Worm (Caenorhabditis elegans) whole organism, midembryonic: ENCODE results near the gene fipr-13.

Experiments
- cog-1 ChIP-seq: sonication (generic microtip); optimal IDR thresholded peaks from 2 replicates; lab custom pipeline; 2016; ENCODE audit warnings: missing genetic modification characterization, missing compliant biosample characterization
- ztf-23 ChIP-seq: fragments of 200-800 bp; sonication (Bioruptor generic); IDR thresholded peaks from 2 replicates; pipeline ENCODE4 v1.3.6; 2022; ENCODE audit warnings: missing genetic modification reagents, missing genetic modification characterization, missing compliant biosample characterization

DNA sequence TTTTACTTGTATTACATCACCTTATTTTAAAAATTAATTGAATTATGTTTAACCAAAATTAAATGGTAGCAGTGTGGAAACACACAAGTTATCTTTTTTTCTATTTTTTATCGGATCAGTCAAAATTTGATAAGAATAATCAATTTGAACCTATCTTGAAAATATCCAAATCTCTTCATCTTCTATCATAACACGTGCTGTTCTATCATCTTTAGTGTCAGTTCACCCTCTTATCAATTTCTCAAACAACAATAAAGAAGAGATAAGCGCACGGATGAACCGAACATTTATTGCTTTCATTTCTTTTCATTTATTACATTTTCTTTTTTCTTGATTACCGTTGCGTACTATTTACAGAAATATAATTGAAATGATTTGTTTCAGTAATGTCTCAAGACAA lies 22.8 kb downstream of the fipr-13 start, which contains the start of gene R04B5.5:
- no peak for TF ChIP-seq cog-1 (tag; lab: Kevin White, UChicago)
- no peak for TF ChIP-seq ztf-23 (GFP tag; lab: Robert Waterston, UW)
